Worm (Caenorhabditis elegans) whole organism, early embryonic: ENCODE data around the gene slfl-5.

ENCODE experiments used
- B0310.2 ChIP-seq: sonication (generic microtip); optimal IDR thresholded peaks from 2 replicates; lab custom pipeline; 2016; ENCODE audit warnings: mild to moderate bottlenecking, missing genetic modification characterization, missing compliant biosample characterization
- F13C5.2 ChIP-seq: sonication (generic microtip); optimal IDR thresholded peaks from 2 replicates; lab custom pipeline; 2017; ENCODE audit warnings: mild to moderate bottlenecking, missing genetic modification characterization, inconsistent platforms, missing compliant biosample characterization
- aly-1 ChIP-seq: sonication (generic microtip); optimal IDR thresholded peaks from 2 replicates; lab custom pipeline; 2016; ENCODE audit warnings: missing genetic modification characterization, missing compliant biosample characterization
- ama-1 ChIP-seq: fragments of 150-350 bp; optimal IDR thresholded peaks from 2 replicates; lab custom pipeline; 2014
- ceh-13 ChIP-seq: fragments of 200-800 bp; sonication (Bioruptor generic); optimal IDR thresholded peaks from 2 replicates; lab custom pipeline; 2018; ENCODE audit warnings: mild to moderate bottlenecking, missing genetic modification characterization, missing compliant biosample characterization
- ceh-36 ChIP-seq: sonication (generic microtip); optimal IDR thresholded peaks from 2 replicates; lab custom pipeline; 2016; ENCODE audit warnings: missing genetic modification characterization, inconsistent platforms, missing compliant biosample characterization
- ets-7 ChIP-seq: sonication (generic microtip); optimal IDR thresholded peaks from 2 replicates; lab custom pipeline; 2016; ENCODE audit warnings: missing genotype, missing genetic modification characterization, missing compliant biosample characterization
- flt-1 ChIP-seq: fragments of 200-800 bp; sonication (Bioruptor generic); IDR thresholded peaks from 2 replicates; pipeline ENCODE4 v1.3.6; 2022; ENCODE audit warnings: missing genetic modification characterization, missing compliant biosample characterization
- hmbx-1 ChIP-seq: sonication (generic microtip); optimal IDR thresholded peaks from 2 replicates; lab custom pipeline; 2016; ENCODE audit warnings: mild to moderate bottlenecking, missing genetic modification characterization, missing compliant biosample characterization
- hmg-4 ChIP-seq: fragments of 200-800 bp; sonication (Bioruptor generic); optimal IDR thresholded peaks from 2 replicates; lab custom pipeline; 2018; ENCODE audit warnings: mild to moderate bottlenecking, missing genetic modification characterization, missing compliant biosample characterization
- hnd-1 ChIP-seq: sonication (generic microtip); optimal IDR thresholded peaks from 2 replicates; lab custom pipeline; 2016; ENCODE audit warnings: missing genetic modification characterization, missing compliant biosample characterization
- pes-1 ChIP-seq: fragments of 200-800 bp; sonication (Bioruptor generic); IDR thresholded peaks from 2 replicates; pipeline ENCODE4 v1.3.6; 2022; ENCODE audit warnings: missing genetic modification reagents, missing genetic modification characterization, missing compliant biosample characterization
- scrt-1 ChIP-seq: fragments of 200-800 bp; sonication (Bioruptor generic); IDR thresholded peaks from 2 replicates; pipeline ENCODE4 v1.3.6; 2022; ENCODE audit warnings: missing genetic modification characterization, missing compliant biosample characterization
- sea-1 ChIP-seq: fragments of 200-800 bp; sonication (Bioruptor generic); conservative IDR thresholded peaks from 2 replicates; pipeline ENCODE4 v1.3.6; 2022; ENCODE audit warnings: missing genetic modification characterization, missing compliant biosample characterization
- tbx-11 ChIP-seq: fragments of 200-800 bp; sonication (Bioruptor generic); IDR thresholded peaks from 2 replicates; pipeline ENCODE4 v1.3.6; 2022; ENCODE audit warnings: missing genetic modification characterization, missing compliant biosample characterization
- tbx-37 ChIP-seq: fragments of 200-800 bp; sonication (Bioruptor generic); conservative IDR thresholded peaks from 2 replicates; pipeline ENCODE4 v1.3.6; 2022; ENCODE audit warnings: missing genetic modification reagents, missing genetic modification characterization, missing compliant biosample characterization
- tra-4 ChIP-seq: sonication (generic microtip); optimal IDR thresholded peaks from 2 replicates; lab custom pipeline; 2017; ENCODE audit warnings: missing genetic modification characterization, missing compliant biosample characterization

The slfl-5 gene

ce11 chrV:12256398-12256797, 11.6 kb upstream of the slfl-5 start, which contains the start of gene ugt-55:
ugt-55 (plus strand) TSS chrV:12256698.
- TF ChIP-seq sea-1 (no peak), ama-1 (lab: Kevin White, UChicago) (no peak)

ce11 chrV:12255343-12255742, 10.5 kb upstream of the slfl-5 start, which contains the start of gene T04H1.12:
T04H1.12 (plus strand) TSS chrV:12255643.
- TF ChIP-seq ceh-13 (GFP tag; lab: Kevin White, UChicago), result no peak
- no peak for TF ChIP-seq flt-1 (GFP tag; lab: Robert Waterston, UW)
- TF ChIP-seq hmg-4, result no peak
- TF ChIP-seq ama-1 (lab: Kevin White, UChicago), result no peak
- no peak for TF ChIP-seq pes-1 (GFP tag; lab: Robert Waterston, UW)
- no peak for TF ChIP-seq hnd-1 (tag; lab: Kevin White, UChicago)
- TF ChIP-seq tra-4 (tag; lab: Kevin White, UChicago), result no peak
- TF ChIP-seq F13C5.2 (tag; lab: Kevin White, UChicago), result no peak
- no peak for TF ChIP-seq aly-1 (tag; lab: Kevin White, UChicago)
- no peak for TF ChIP-seq tbx-37 (GFP tag; lab: Robert Waterston, UW)
- TF ChIP-seq tbx-11 (GFP tag; lab: Robert Waterston, UW), result no peak
- TF ChIP-seq scrt-1 (GFP tag; lab: Robert Waterston, UW), result no peak

DNA sequence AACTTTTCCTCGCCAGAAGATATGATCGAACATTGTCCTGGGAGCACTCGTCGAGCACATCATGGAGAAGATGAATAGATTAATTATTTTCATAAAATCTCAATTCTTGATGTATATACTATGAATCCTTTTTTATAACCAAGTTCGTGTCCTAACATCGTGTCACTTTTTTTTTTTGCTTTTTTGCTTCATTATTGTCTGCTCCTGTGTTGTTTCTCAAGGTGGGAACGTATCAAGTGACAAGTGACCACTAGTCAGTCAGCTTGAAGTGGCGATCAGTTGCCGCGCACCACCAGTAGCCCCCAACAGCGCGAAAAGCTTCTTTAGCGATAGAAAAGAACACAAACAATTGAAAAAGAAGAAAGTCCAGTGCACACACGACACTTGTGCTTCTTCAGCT, 7.4 kb upstream of the slfl-5 start, which contains the start of gene lrx-1:
Gene lrx-1, plus strand, starts transcription at position 301 of the 400 bp plus-strand sequence.
- no peak for TF ChIP-seq flt-1 (GFP tag; lab: Robert Waterston, UW)
- no peak for TF ChIP-seq aly-1 (tag; lab: Kevin White, UChicago)
- TF ChIP-seq pes-1 (GFP tag; lab: Robert Waterston, UW), result no peak
- no peak for TF ChIP-seq B0310.2
- no peak for TF ChIP-seq tbx-37 (GFP tag; lab: Robert Waterston, UW)
- TF ChIP-seq ama-1 (lab: Kevin White, UChicago), result no peak
- no peak for TF ChIP-seq ceh-36 (tag; lab: Kevin White, UChicago)
- TF ChIP-seq ceh-13 (GFP tag; lab: Kevin White, UChicago), result no peak
- TF ChIP-seq hmg-4, result no peak
- TF ChIP-seq tbx-11 (GFP tag; lab: Robert Waterston, UW), result no peak
- no peak for TF ChIP-seq hmbx-1 (tag; lab: Kevin White, UChicago)
- no peak for TF ChIP-seq F13C5.2 (tag; lab: Kevin White, UChicago)

- no peak for TF ChIP-seq hmbx-1 (tag; lab: Kevin White, UChicago)
- no peak for TF ChIP-seq B0310.2
- TF ChIP-seq pes-1 (GFP tag; lab: Robert Waterston, UW), result no peak
- TF ChIP-seq tra-4 (tag; lab: Kevin White, UChicago), result no peak
- TF ChIP-seq hnd-1 (tag; lab: Kevin White, UChicago), result no peak
- no peak for TF ChIP-seq tbx-11 (GFP tag; lab: Robert Waterston, UW)
These were observed 6.2 kb upstream of the slfl-5 start, which contains the start of gene T04H1.5 for ce11 chrV:12251041-12251440. T04H1.5 (plus strand) TSS chrV:12251341.

- no peak for TF ChIP-seq B0310.2
These were observed 1.1 kb upstream of the slfl-5 start for ce11 chrV:12245777-12246452.

- TF ChIP-seq tbx-11 (GFP tag; lab: Robert Waterston, UW) (no peak), ceh-13 (GFP tag; lab: Kevin White, UChicago) (no peak), hnd-1 (tag; lab: Kevin White, UChicago) (no peak), ets-7 (tag; lab: Kevin White, UChicago) (no peak), flt-1 (GFP tag; lab: Robert Waterston, UW) (no peak), sea-1 (no peak)
These were observed 3.7 kb downstream of the slfl-5 start, which contains the start of gene ttr-22 for ce11 chrV:12241126-12241525. ttr-22 (plus strand) TSS chrV:12241426.

DNA sequence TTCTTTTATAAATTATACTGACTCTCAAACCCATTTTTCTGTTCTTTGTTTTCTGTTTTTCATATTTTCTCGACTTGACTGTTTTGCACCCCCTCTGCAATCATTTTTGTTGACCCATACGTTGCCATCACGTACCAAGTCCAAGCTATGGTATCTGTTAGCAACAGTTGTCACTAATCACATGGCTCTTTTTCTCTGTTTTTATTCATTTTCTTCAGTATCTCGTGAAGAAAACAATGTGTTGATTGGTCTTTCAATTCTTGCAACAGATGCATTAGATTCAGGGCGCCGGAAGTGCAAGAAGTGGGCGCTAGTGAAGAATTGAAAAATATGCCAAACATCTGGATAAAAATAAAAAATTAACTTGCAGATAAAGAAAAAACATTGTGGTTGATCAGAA, 9.3 kb downstream of the slfl-5 start:
- TF ChIP-seq tbx-37 (GFP tag; lab: Robert Waterston, UW), result no peak
- TF ChIP-seq ceh-13 (GFP tag; lab: Kevin White, UChicago), result no peak
- no peak for TF ChIP-seq F13C5.2 (tag; lab: Kevin White, UChicago)
- no peak for TF ChIP-seq tbx-11 (GFP tag; lab: Robert Waterston, UW)
- TF ChIP-seq B0310.2, result no peak
- TF ChIP-seq scrt-1 (GFP tag; lab: Robert Waterston, UW), result no peak
- TF ChIP-seq flt-1 (GFP tag; lab: Robert Waterston, UW), result no peak
- TF ChIP-seq ama-1 (lab: Kevin White, UChicago), result no peak
- TF ChIP-seq pes-1 (GFP tag; lab: Robert Waterston, UW), result no peak
- TF ChIP-seq hnd-1 (tag; lab: Kevin White, UChicago), result no peak
- TF ChIP-seq aly-1 (tag; lab: Kevin White, UChicago), result no peak
- TF ChIP-seq ceh-36 (tag; lab: Kevin White, UChicago), result no peak
- no peak for TF ChIP-seq hmg-4
- no peak for TF ChIP-seq sea-1
- no peak for TF ChIP-seq ets-7 (tag; lab: Kevin White, UChicago)
- no peak for TF ChIP-seq hmbx-1 (tag; lab: Kevin White, UChicago)
